Fruit fly (Drosophila melanogaster) S2 (cell line): Measurements from ENCODE around the gene CG8837.

Experiments used
- CG8478 ChIP-seq: fragments of >200 bp; optimal IDR thresholded peaks from 2 replicates; lab custom pipeline; 2018
- CTCF ChIP-seq, 2 experiments: fragments of >200 bp; optimal IDR thresholded peaks; 2 replicates each; lab custom pipeline; 2018

CG8837 gene

dm6 chr2L:3319731-3320295 lies at the start of gene CG8837, which contains the start of gene Fign:
CG8837 (plus strand) TSS chr2L:3320245.
Fign (minus strand) TSS chr2L:3319872.
- no peak for TF ChIP-seq CG8478 (lab: Kevin White, UChicago)
- peak in 1 of 2 experiments; percentile 14 for TF ChIP-seq CTCF (optimal IDR thresholded peaks at IDR 0.05; lab: Kevin White, UChicago)

- TF ChIP-seq CG8478 (lab: Kevin White, UChicago) (no peak), CTCF (optimal IDR thresholded peaks at IDR 0.05; lab: Kevin White, UChicago) (no peak)
Observed at dm6 chr2L:3278786-3279185, 41.3 kb upstream of the CG8837 start.

dm6 chr2L:3280484-3280993 lies 39.5 kb upstream of the CG8837 start, which contains the start of gene OtopLb:
OtopLb (minus strand) TSS chr2L:3280534.
- TF ChIP-seq CG8478 (lab: Kevin White, UChicago), result no peak
- TF ChIP-seq CTCF (optimal IDR thresholded peaks at IDR 0.05; lab: Kevin White, UChicago), result no peak

dm6 chr2L:3293718-3294340 lies 26.2 kb upstream of the CG8837 start:
- TF ChIP-seq CG8478 (lab: Kevin White, UChicago) (no peak), CTCF (optimal IDR thresholded peaks at IDR 0.05; lab: Kevin White, UChicago) (no peak)

dm6 chr2L:3294572-3294971 lies 25.5 kb upstream of the CG8837 start, which contains the start of gene CG9664:
CG9664 (minus strand) TSS chr2L:3294706.
- TF ChIP-seq CTCF (optimal IDR thresholded peaks at IDR 0.05; lab: Kevin White, UChicago), result no peak
- no peak for TF ChIP-seq CG8478 (lab: Kevin White, UChicago)

dm6 chr2L:3298065-3298469 lies 22.0 kb upstream of the CG8837 start:
- no peak for TF ChIP-seq CTCF (optimal IDR thresholded peaks at IDR 0.05; lab: Kevin White, UChicago)
- TF ChIP-seq CG8478 (lab: Kevin White, UChicago), result no peak

- TF ChIP-seq CG8478 (lab: Kevin White, UChicago), result no peak
- TF ChIP-seq CTCF (optimal IDR thresholded peaks at IDR 0.05; lab: Kevin White, UChicago), result no peak
Observed at dm6 chr2L:3299142-3299541, 20.9 kb upstream of the CG8837 start.

dm6 chr2L:3299803-3300202 lies 20.2 kb upstream of the CG8837 start:
- TF ChIP-seq CTCF (optimal IDR thresholded peaks at IDR 0.05; lab: Kevin White, UChicago) (no peak), CG8478 (lab: Kevin White, UChicago) (no peak)

- TF ChIP-seq CTCF (optimal IDR thresholded peaks at IDR 0.05; lab: Kevin White, UChicago), result no peak
- TF ChIP-seq CG8478 (lab: Kevin White, UChicago), result no peak
Observed at dm6 chr2L:3301058-3301457, 19.0 kb upstream of the CG8837 start.

dm6 chr2L:3301755-3302499 lies 18.1 kb upstream of the CG8837 start:
- TF ChIP-seq CG8478 (lab: Kevin White, UChicago), result no peak
- TF ChIP-seq CTCF (optimal IDR thresholded peaks at IDR 0.05; lab: Kevin White, UChicago), result no peak

- TF ChIP-seq CG8478 (lab: Kevin White, UChicago) (no peak), CTCF (optimal IDR thresholded peaks at IDR 0.05; lab: Kevin White, UChicago) (peak in 1 of 2 experiments; percentile 29)
Observed at dm6 chr2L:3302958-3303842, 16.8 kb upstream of the CG8837 start, which contains the start of gene CG9663. CG9663 (minus strand) TSS chr2L:3303130.

dm6 chr2L:3303893-3304292 lies 16.2 kb upstream of the CG8837 start, which contains the start of gene CG3277:
CG3277 (plus strand) TSS chr2L:3304100.
- TF ChIP-seq CTCF (optimal IDR thresholded peaks at IDR 0.05; lab: Kevin White, UChicago) (no peak), CG8478 (lab: Kevin White, UChicago) (no peak)

- TF ChIP-seq CTCF (optimal IDR thresholded peaks at IDR 0.05; lab: Kevin White, UChicago), result no peak
- TF ChIP-seq CG8478 (lab: Kevin White, UChicago), result no peak
Observed at dm6 chr2L:3304831-3305828, 14.9 kb upstream of the CG8837 start.
